Fruit fly (Drosophila melanogaster): ENCODE data around the gene IPIP.

Gene IPIP

DNA sequence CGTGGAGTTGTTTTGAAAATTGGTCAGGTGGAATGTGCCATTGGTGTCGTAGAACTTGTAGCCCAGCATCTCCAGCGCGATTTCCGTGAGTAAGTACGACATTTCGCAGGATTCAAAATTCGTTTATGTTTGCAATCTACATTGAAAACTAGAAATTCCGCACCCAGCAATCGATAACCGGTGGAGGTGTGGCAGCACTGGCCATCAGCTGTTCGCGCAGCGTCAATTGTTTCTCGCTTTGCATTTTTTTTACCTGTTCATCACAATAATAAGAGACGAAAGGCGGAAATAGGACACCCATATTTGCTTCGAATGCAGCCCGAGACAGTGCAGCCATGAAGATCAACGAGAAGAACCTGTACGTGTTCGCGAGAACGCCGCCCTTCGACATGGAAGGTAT is 740 bp downstream of the IPIP start, which contains the start of the genes CG34179 and slmo (continued):
- TF ChIP-seq run (tag; optimal IDR thresholded peaks at IDR 0.05) (no peak), CG10274 (GFP tag; optimal IDR thresholded peaks at IDR 0.05) (no peak), sd (tag; optimal IDR thresholded peaks at IDR 0.05) (peak; percentile 74), CG31365 (tag; optimal IDR thresholded peaks at IDR 0.05) (no peak), CG13296 (GFP tag; optimal IDR thresholded peaks at IDR 0.05) (no peak), CG6254 (GFP tag; optimal IDR thresholded peaks at IDR 0.05) (peak; percentile 76), btn (GFP tag; optimal IDR thresholded peaks at IDR 0.05) (no peak), CG17829 (tag; optimal IDR thresholded peaks at IDR 0.05) (no peak), CG1603 (tag; optimal IDR thresholded peaks at IDR 0.05) (peak; percentile 12), Hsf (GFP tag; optimal IDR thresholded peaks at IDR 0.05) (no peak), CG1647 (GFP tag; optimal IDR thresholded peaks at IDR 0.05) (no peak), MBD-R2 (GFP tag; IDR thresholded peaks at IDR 0.05) (peak; percentile 85), stwl (tag; optimal IDR thresholded peaks at IDR 0.05) (peak; percentile 2), CG10147 (GFP tag; optimal IDR thresholded peaks at IDR 0.05) (no peak), CG11696 (GFP tag; IDR thresholded peaks at IDR 0.05) (no peak), Sry-δ (GFP tag; optimal IDR thresholded peaks at IDR 0.05) (peak; percentile 33), Hand (GFP tag; optimal IDR thresholded peaks at IDR 0.05) (no peak), CG2116 (GFP tag; optimal IDR thresholded peaks at IDR 0.05) (peak; percentile 33), CG2120 (GFP tag; optimal IDR thresholded peaks at IDR 0.05) (no peak), wor (GFP tag; IDR thresholded peaks at IDR 0.05) (no peak), nau (GFP tag; optimal IDR thresholded peaks at IDR 0.05) (no peak), trem (tag; optimal IDR thresholded peaks at IDR 0.05) (peak; percentile 35), CG1529 (GFP tag; optimal IDR thresholded peaks at IDR 0.05) (no peak), CG13424 (tag; optimal IDR thresholded peaks at IDR 0.05) (no peak), gt (GFP tag; IDR thresholded peaks at IDR 0.05) (no peak), CG7786 (GFP tag; optimal IDR thresholded peaks at IDR 0.05) (no peak), zen (tag; optimal IDR thresholded peaks at IDR 0.05) (no peak), CG9876 (GFP tag; optimal IDR thresholded peaks at IDR 0.05) (no peak), CG2875 (GFP tag; optimal IDR thresholded peaks at IDR 0.05) (no peak), sug (tag; optimal IDR thresholded peaks at IDR 0.05) (no peak), pzg (GFP tag; optimal IDR thresholded peaks at IDR 0.05) (peak; percentile 42), jumu (GFP tag; optimal IDR thresholded peaks at IDR 0.05) (no peak), CG8281 (tag; optimal IDR thresholded peaks at IDR 0.05) (no peak), NFAT (GFP tag; IDR thresholded peaks at IDR 0.05) (no peak), CG6765 (GFP tag; optimal IDR thresholded peaks at IDR 0.05) (no peak), CG7745 (tag; optimal IDR thresholded peaks at IDR 0.05) (no peak), fd3F (GFP tag; optimal IDR thresholded peaks at IDR 0.05) (no peak), Spps (tag; optimal IDR thresholded peaks at IDR 0.05) (no peak), sna (GFP tag; IDR thresholded peaks at IDR 0.05; ENCODE audit: partially characterized antibody) (peak; percentile 40; the same call in 1 of the 2 replicates), Med (GFP tag) (no peak), CG31224 (GFP tag; IDR thresholded peaks at IDR 0.05) (no peak), Doc2 (GFP tag; IDR thresholded peaks at IDR 0.05) (no peak), amos (GFP tag; IDR thresholded peaks at IDR 0.05; ENCODE audit: partially characterized antibody) (0 out of 2 replicates have a peak, but pooled peaks have one; percentile 12), CG6689 (GFP tag; IDR thresholded peaks at IDR 0.05) (no peak), esg (GFP tag; conservative IDR thresholded peaks at IDR 0.05) (no peak), C15 (GFP tag; IDR thresholded peaks at IDR 0.05) (no peak), dm (GFP tag; optimal IDR thresholded peaks at IDR 0.05) (no peak), bab2 (GFP tag; optimal IDR thresholded peaks at IDR 0.05) (no peak), Opbp (GFP tag; IDR thresholded peaks at IDR 0.05; ENCODE audit: partially characterized antibody) (peak; percentile 43; the same call in 1 of the 3 replicates), Lhr (GFP tag; optimal IDR thresholded peaks at IDR 0.05) (no peak), sima (GFP tag; optimal IDR thresholded peaks at IDR 0.05) (no peak)
